Fruit fly (Drosophila melanogaster): ENCODE data around the gene CG14556.
A peak's percentile ranks its signal among the peaks of the same experiment; 100 is the strongest.

DNA sequence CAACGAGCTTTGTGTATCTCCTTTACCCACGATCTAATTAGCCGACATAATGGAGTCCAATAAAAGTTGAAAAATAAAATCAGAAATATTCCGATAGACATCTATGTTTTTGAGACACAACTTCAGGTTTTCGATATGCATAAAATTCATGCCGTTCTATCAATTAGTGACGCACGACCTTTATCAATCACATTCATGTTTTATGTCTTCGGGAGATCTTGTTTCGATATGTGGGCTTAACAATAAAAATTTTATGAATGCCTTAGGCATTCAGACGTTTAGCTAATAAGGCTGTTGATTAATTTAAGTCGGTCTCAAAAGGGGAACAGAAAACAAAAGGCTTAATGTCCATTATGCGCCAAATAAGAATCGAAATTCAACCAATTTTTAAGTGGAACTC, 6.5 kb upstream of the CG14556 start:
- no peak for TF ChIP-seq zfh2 (GFP tag; optimal IDR thresholded peaks at IDR 0.05)
- peak; percentile 38 for TF ChIP-seq Vsx1 (GFP tag; optimal IDR thresholded peaks at IDR 0.05)

Measured in whole organism, embryonic.